Fruit fly (Drosophila melanogaster): Measurements from ENCODE around the gene Teh3.

Gene Teh3

dm6 chr3L:4230357-4230901 is 46.0 kb upstream of the Teh3 start (continued):
- TF ChIP-seq Dbx (GFP tag; IDR thresholded peaks at IDR 0.05): no peak
- peak; percentile 97 for TF ChIP-seq CG14710 (tag; optimal IDR thresholded peaks at IDR 0.05)
- TF ChIP-seq chm (GFP tag; IDR thresholded peaks at IDR 0.05): peak; percentile 81
- TF ChIP-seq CG12942 (GFP tag; optimal IDR thresholded peaks at IDR 0.05): peak; percentile 91
- TF ChIP-seq Side (GFP tag; optimal IDR thresholded peaks at IDR 0.05): peak; percentile 94
- peak; percentile 93 for TF ChIP-seq repo (GFP tag; optimal IDR thresholded peaks at IDR 0.05)
- TF ChIP-seq CG8388 (GFP tag; optimal IDR thresholded peaks at IDR 0.05): peak; percentile 95
- no peak for TF ChIP-seq cas (GFP tag; IDR thresholded peaks at IDR 0.05)
- no peak for TF ChIP-seq D19B (GFP tag; optimal IDR thresholded peaks at IDR 0.05)
- 0 out of 2 replicates have a peak, but pooled peaks have one; percentile 36 for TF ChIP-seq gsb (GFP tag; IDR thresholded peaks at IDR 0.05)
- no peak for TF ChIP-seq wdn (GFP tag; IDR thresholded peaks at IDR 0.05)
- peak; percentile 94 for TF ChIP-seq CG8944 (GFP tag; optimal IDR thresholded peaks at IDR 0.05)
- TF ChIP-seq CG10274 (GFP tag; optimal IDR thresholded peaks at IDR 0.05): peak; percentile 75
- TF ChIP-seq sisA (GFP tag; IDR thresholded peaks at IDR 0.05): peak; percentile 94
- peak; percentile 88 for TF ChIP-seq ind (GFP tag; optimal IDR thresholded peaks at IDR 0.05)
- peak; percentile 83 for TF ChIP-seq CG12071 (GFP tag; optimal IDR thresholded peaks at IDR 0.05)
- TF ChIP-seq mirr (GFP tag; optimal IDR thresholded peaks at IDR 0.05): no peak
- TF ChIP-seq row (GFP tag; IDR thresholded peaks at IDR 0.05): peak; percentile 96
- peak; percentile 70 for TF ChIP-seq Hmx (GFP tag; optimal IDR thresholded peaks at IDR 0.05)
- TF ChIP-seq Hey (tag; optimal IDR thresholded peaks at IDR 0.05): peak; percentile 38
- TF ChIP-seq Hr78 (GFP tag; optimal IDR thresholded peaks at IDR 0.05): peak in 1 of 2 experiments; percentile 88
- TF ChIP-seq nau (GFP tag; optimal IDR thresholded peaks at IDR 0.05): peak; percentile 84
- TF ChIP-seq CG14014 (GFP tag; IDR thresholded peaks at IDR 0.05): peak; percentile 43; the same call in 1 of the 2 replicates
- TF ChIP-seq Stat92E (GFP tag; optimal IDR thresholded peaks at IDR 0.05): peak in 1 of 3 experiments; percentile 97
- peak; percentile 82 for TF ChIP-seq Vsx1 (GFP tag; optimal IDR thresholded peaks at IDR 0.05)
- peak; percentile 67 for TF ChIP-seq sug (tag; optimal IDR thresholded peaks at IDR 0.05)
- TF ChIP-seq CG8290 (GFP tag; optimal IDR thresholded peaks at IDR 0.05): peak; percentile 96
- TF ChIP-seq CG8290 (tag; optimal IDR thresholded peaks at IDR 0.05): peak; percentile 48 to 93
- peak; percentile 44 for TF ChIP-seq CTCF (GFP tag; optimal IDR thresholded peaks at IDR 0.05)
- TF ChIP-seq Awh (GFP tag; IDR thresholded peaks at IDR 0.05): peak; percentile 76; the same call in 1 of the 2 replicates
- TF ChIP-seq CG13287 (GFP tag; IDR thresholded peaks at IDR 0.05; ENCODE audit: partially characterized antibody): no peak
- peak; percentile 69 for TF ChIP-seq CG3163 (GFP tag; optimal IDR thresholded peaks at IDR 0.05)
- TF ChIP-seq CG33213 (GFP tag; optimal IDR thresholded peaks at IDR 0.05): peak; percentile 85
- TF ChIP-seq otp (GFP tag; IDR thresholded peaks at IDR 0.05): peak; percentile 91
- TF ChIP-seq CG32767 (GFP tag; IDR thresholded peaks at IDR 0.05): peak; percentile 84
- peak; percentile 60 for TF ChIP-seq crol (GFP tag; IDR thresholded peaks at IDR 0.05)
- TF ChIP-seq dpn (GFP tag; optimal IDR thresholded peaks at IDR 0.05): peak; percentile 91 to 93
- peak; percentile 77 for TF ChIP-seq CG1792 (GFP tag; optimal IDR thresholded peaks at IDR 0.05)
- TF ChIP-seq ttk (GFP tag; IDR thresholded peaks at IDR 0.05): peak; percentile 88
- peak; percentile 92 for TF ChIP-seq peb (GFP tag; IDR thresholded peaks at IDR 0.05)
- peak; percentile 82 for TF ChIP-seq CG10543 (GFP tag; optimal IDR thresholded peaks at IDR 0.05)
- peak; percentile 94 for TF ChIP-seq NC2β (GFP tag; optimal IDR thresholded peaks at IDR 0.05)
- TF ChIP-seq HLH3B (GFP tag; IDR thresholded peaks at IDR 0.05): peak; percentile 85
- TF ChIP-seq Xrp1 (GFP tag; IDR thresholded peaks at IDR 0.05): peak; percentile 97
- TF ChIP-seq YL-1 (GFP tag; optimal IDR thresholded peaks at IDR 0.05): peak; percentile 80
- TF ChIP-seq Atf3 (GFP tag; optimal IDR thresholded peaks at IDR 0.05): peak; percentile 94
- peak; percentile 89 for TF ChIP-seq PHDP (tag; optimal IDR thresholded peaks at IDR 0.05)
- TF ChIP-seq CG15073 (GFP tag; optimal IDR thresholded peaks at IDR 0.05): peak; percentile 66
- peak; percentile 82 for TF ChIP-seq ssp (GFP tag; IDR thresholded peaks at IDR 0.05)
- TF ChIP-seq Bgb (GFP tag; IDR thresholded peaks at IDR 0.05; ENCODE audit: partially characterized antibody): no peak
- TF ChIP-seq CG13624 (GFP tag; optimal IDR thresholded peaks at IDR 0.05): peak; percentile 76

Data from whole organism, embryonic.